Worm (Caenorhabditis elegans) whole organism, L1 larva: Measurements from ENCODE around the gene grd-9.
A peak's percentile ranks its signal among the peaks of the same experiment; 100 is the strongest.

Experiments
- C16A3.4 ChIP-seq: fragments of 150-350 bp; optimal IDR thresholded peaks from 2 replicates; lab custom pipeline; 2014; ENCODE audit warnings: missing biosample characterization, missing genetic modification characterization
- Y116A8C.19 ChIP-seq: sonication (generic microtip); optimal IDR thresholded peaks from 2 replicates; lab custom pipeline; 2016; ENCODE audit warnings: missing compliant biosample characterization, missing genetic modification characterization, borderline replicate concordance
- aha-1 ChIP-seq: fragments of 150-350 bp; optimal IDR thresholded peaks from 2 replicates; lab custom pipeline; 2014; ENCODE audit warnings: missing biosample characterization, missing genetic modification characterization
- alr-1 ChIP-seq: fragments of 200-800 bp; sonication (Bioruptor generic); optimal IDR thresholded peaks from 2 replicates; lab custom pipeline; 2018; ENCODE audit warnings: borderline replicate concordance, mild to moderate bottlenecking, missing genetic modification characterization, missing compliant biosample characterization
- aly-2 ChIP-seq: fragments of 150-350 bp; optimal IDR thresholded peaks from 2 replicates; lab custom pipeline; 2014; ENCODE audit warnings: missing biosample characterization, missing genetic modification characterization
- ama-1 ChIP-seq: fragments of 150-350 bp; optimal IDR thresholded peaks from 2 replicates; lab custom pipeline; 2014
- blmp-1 ChIP-seq: fragments of 150-350 bp; optimal IDR thresholded peaks from 2 replicates; lab custom pipeline; 2014; ENCODE audit warnings: missing biosample characterization, missing genetic modification characterization
- ceh-63 ChIP-seq: fragments of 200-800 bp; sonication (Bioruptor generic); optimal IDR thresholded peaks from 2 replicates; lab custom pipeline; 2018; ENCODE audit warnings: mild to moderate bottlenecking, missing genetic modification characterization, missing compliant biosample characterization
- ceh-8 ChIP-seq: fragments of 200-800 bp; sonication (Bioruptor generic); optimal IDR thresholded peaks from 2 replicates; lab custom pipeline; 2018; ENCODE audit warnings: mild to moderate bottlenecking, missing genetic modification characterization, moderate library complexity, missing compliant biosample characterization
- ceh-90 ChIP-seq: sonication (generic microtip); optimal IDR thresholded peaks from 2 replicates; lab custom pipeline; 2016; ENCODE audit warnings: missing genetic modification characterization, missing compliant biosample characterization
- efl-1 ChIP-seq, 4 experiments: fragments of 150-350 bp; optimal IDR thresholded peaks in 3 of 4; peaks in 1 of 4; 1 replicate in 1 of 4; 2 replicates in 3 of 4; lab custom pipeline; 2014; ENCODE audit warnings: missing biosample characterization in 2 of 4, missing genetic modification characterization in 2 of 4, missing genetic modification reagents in 2 of 4
- efl-3 ChIP-seq: fragments of 200-800 bp; sonication (Bioruptor generic); optimal IDR thresholded peaks from 2 replicates; lab custom pipeline; 2018; ENCODE audit warnings: mild to moderate bottlenecking, missing genetic modification characterization, missing compliant biosample characterization
- egl-13 ChIP-seq: sonication (generic microtip); optimal IDR thresholded peaks from 2 replicates; lab custom pipeline; 2016; ENCODE audit warnings: missing genotype, missing genetic modification reagents, missing genetic modification characterization, missing compliant biosample characterization
- egl-27 ChIP-seq, 2 experiments: fragments of 150-350 bp in 1 of 2; sonication (generic microtip); optimal IDR thresholded peaks; 3 replicates each; lab custom pipeline; 2017 to 2018; ENCODE audit warnings: missing biosample characterization in 2 of 2, missing genetic modification characterization in 2 of 2, missing genetic modification reagents in 2 of 2
- fkh-8 ChIP-seq: sonication (generic microtip); optimal IDR thresholded peaks from 2 replicates; lab custom pipeline; 2016; ENCODE audit warnings: mild to moderate bottlenecking, missing genetic modification characterization, missing compliant biosample characterization
- grh-1 ChIP-seq: fragments of 200-800 bp; sonication (Bioruptor generic); IDR thresholded peaks from 2 replicates; pipeline ENCODE4 v1.3.6; 2022; ENCODE audit warnings: missing genetic modification reagents, missing genetic modification characterization, missing compliant biosample characterization
- isw-1 ChIP-seq: fragments of 200-800 bp; sonication (Bioruptor generic); IDR thresholded peaks from 2 replicates; pipeline ENCODE4 v1.3.6; 2022; ENCODE audit warnings: missing genetic modification characterization, missing compliant biosample characterization
- jun-1 ChIP-seq: fragments of 150-350 bp; optimal IDR thresholded peaks from 2 replicates; lab custom pipeline; 2014; ENCODE audit warnings: missing biosample characterization, missing genetic modification reagents, missing genetic modification characterization
- lin-14 ChIP-seq: fragments of 200-800 bp; sonication (Bioruptor generic); optimal IDR thresholded peaks from 2 replicates; lab custom pipeline; 2018; ENCODE audit warnings: mild to moderate bottlenecking, missing genetic modification characterization, moderate library complexity, missing compliant biosample characterization
- lin-15B ChIP-seq: fragments of 150-350 bp; sonication (generic microtip); optimal IDR thresholded peaks from 3 replicates; lab custom pipeline; 2014; ENCODE audit warnings: missing biosample characterization, missing genetic modification characterization
- lir-3 ChIP-seq: sonication (generic microtip); optimal IDR thresholded peaks from 2 replicates; lab custom pipeline; 2016; ENCODE audit warnings: mild to moderate bottlenecking, missing genetic modification characterization, moderate library complexity, missing compliant biosample characterization; ENCODE audit not compliant: poor library complexity
- lsy-2 ChIP-seq, 2 experiments: fragments of 150-350 bp; optimal IDR thresholded peaks; 2 replicates each; lab custom pipeline; 2014; ENCODE audit warnings: missing biosample characterization in 2 of 2, missing genetic modification characterization in 2 of 2
- nhr-12 ChIP-seq: sonication (generic microtip); optimal IDR thresholded peaks from 2 replicates; lab custom pipeline; 2017; ENCODE audit warnings: missing biosample characterization, missing genetic modification characterization
- nhr-20 ChIP-seq: sonication (generic microtip); optimal IDR thresholded peaks from 2 replicates; lab custom pipeline; 2016; ENCODE audit warnings: mild to moderate bottlenecking, missing genetic modification characterization, missing compliant biosample characterization
- nhr-237 ChIP-seq: fragments of 150-350 bp; optimal IDR thresholded peaks from 2 replicates; lab custom pipeline; 2014; ENCODE audit warnings: missing biosample characterization, missing genetic modification characterization
- nhr-85 ChIP-seq: sonication (generic microtip); peaks from one replicate; lab custom pipeline; 2016; ENCODE audit warnings: missing genetic modification characterization, inconsistent platforms, missing compliant biosample characterization
- nhr-90 ChIP-seq: sonication (generic microtip); optimal IDR thresholded peaks from 2 replicates; lab custom pipeline; 2016; ENCODE audit warnings: mild to moderate bottlenecking, missing genetic modification characterization, missing compliant biosample characterization; ENCODE audit not compliant: poor library complexity
- pag-3 ChIP-seq: sonication (generic microtip); optimal IDR thresholded peaks from 2 replicates; lab custom pipeline; 2017; ENCODE audit warnings: missing genetic modification characterization, mild to moderate bottlenecking, missing compliant biosample characterization, antibody characterized with exemption, borderline replicate concordance; ENCODE audit not compliant: insufficient read depth
- rnt-1 ChIP-seq: sonication (generic microtip); optimal IDR thresholded peaks from 2 replicates; lab custom pipeline; 2016; ENCODE audit warnings: mild to moderate bottlenecking, missing genetic modification characterization, moderate library complexity, missing compliant biosample characterization
- sox-4 ChIP-seq: sonication (generic microtip); optimal IDR thresholded peaks from 2 replicates; lab custom pipeline; 2016; ENCODE audit warnings: missing genetic modification characterization, missing compliant biosample characterization
- sptf-1 ChIP-seq: fragments of 150-350 bp; optimal IDR thresholded peaks from 2 replicates; lab custom pipeline; 2014; ENCODE audit warnings: missing biosample characterization, missing genetic modification characterization
- swsn-7 ChIP-seq: sonication (generic microtip); optimal IDR thresholded peaks from 2 replicates; lab custom pipeline; 2016; ENCODE audit warnings: missing genetic modification characterization, missing compliant biosample characterization
- tbx-2 ChIP-seq: sonication (generic microtip); optimal IDR thresholded peaks from 2 replicates; lab custom pipeline; 2016; ENCODE audit warnings: missing genetic modification characterization, missing compliant biosample characterization
- unc-130 ChIP-seq: fragments of 150-350 bp; optimal IDR thresholded peaks from 2 replicates; lab custom pipeline; 2017; ENCODE audit warnings: missing biosample characterization, missing genetic modification characterization, inconsistent platforms
- unc-86 ChIP-seq: sonication (generic microtip); optimal IDR thresholded peaks from 2 replicates; lab custom pipeline; 2016; ENCODE audit warnings: missing genetic modification characterization, missing compliant biosample characterization
- zag-1 ChIP-seq: fragments of 150-350 bp; optimal IDR thresholded peaks from 2 replicates; lab custom pipeline; 2014; ENCODE audit warnings: missing biosample characterization, missing genetic modification characterization
- ztf-11 ChIP-seq, 2 experiments: sonication (generic microtip); optimal IDR thresholded peaks; 2 replicates each; lab custom pipeline; 2016 to 2017; ENCODE audit warnings: missing genetic modification characterization in 2 of 2, missing biosample characterization in 1 of 2, missing compliant biosample characterization in 1 of 2

The grd-9 gene

ce11 chrV:5888820-5889219, 6.3 kb upstream of the grd-9 start:
- TF ChIP-seq efl-1 (optimal IDR thresholded peaks at IDR 0.05; lab: Kevin White, UChicago) (no peak), efl-1 (GFP tag; optimal IDR thresholded peaks at IDR 0.05 in 1 of 2; lab: Kevin White, UChicago) (peak in 1 of 2 experiments; percentile 86), zag-1 (tag; lab: Kevin White, UChicago) (no peak)
- TF ChIP-seq, all 84 proteins: peak for 1

- peak; percentile 6 for TF ChIP-seq rnt-1
- no peak for TF ChIP-seq ceh-8 (GFP tag; lab: Kevin White, UChicago)
- TF ChIP-seq lin-14 (GFP tag; lab: Kevin White, UChicago) = peak; percentile 67
These were observed 3.9 kb upstream of the grd-9 start for ce11 chrV:5891204-5891603.

ce11 chrV:5893015-5893414, 2.1 kb upstream of the grd-9 start, which contains the start of gene C04E6.7:
TSS of gene C04E6.7 (plus strand) at chrV:5893315.
- TF ChIP-seq ztf-11 (tag; optimal IDR thresholded peaks at IDR 0.05; lab: Kevin White, UChicago) (no peak), ceh-90 (tag; lab: Kevin White, UChicago) (no peak), alr-1 (tag; lab: Kevin White, UChicago) (no peak), ceh-63 (GFP tag; lab: Kevin White, UChicago) (no peak), egl-27 (tag; optimal IDR thresholded peaks at IDR 0.05; lab: Kevin White, UChicago) (no peak), unc-86 (tag; lab: Kevin White, UChicago) (no peak), unc-130 (tag; lab: Kevin White, UChicago) (no peak), egl-13 (tag; lab: Kevin White, UChicago) (no peak), nhr-20 (tag; lab: Kevin White, UChicago) (no peak), lsy-2 (tag; optimal IDR thresholded peaks at IDR 0.05; lab: Kevin White, UChicago) (no peak), efl-3 (GFP tag; lab: Kevin White, UChicago) (no peak), nhr-90 (tag; lab: Kevin White, UChicago) (no peak), lin-15B (tag; lab: Kevin White, UChicago) (no peak), grh-1 (GFP tag; lab: Robert Waterston, UW) (no peak), swsn-7 (tag; lab: Kevin White, UChicago) (no peak)
- TF ChIP-seq, all 84 proteins: peak for 0

ce11 chrV:5899940-5900339, 4.8 kb downstream of the grd-9 start, which contains the start of gene srd-16:
TSS of gene srd-16 (minus strand) at chrV:5900040.
- TF ChIP-seq lir-3 (tag; lab: Kevin White, UChicago) (no peak), alr-1 (tag; lab: Kevin White, UChicago) (no peak), nhr-85 (tag; lab: Kevin White, UChicago) (no peak), tbx-2 (tag; lab: Kevin White, UChicago) (no peak), aha-1 (no peak), Y116A8C.19 (tag; lab: Kevin White, UChicago) (no peak), efl-1 (optimal IDR thresholded peaks at IDR 0.05; lab: Kevin White, UChicago) (no peak), efl-1 (GFP tag; optimal IDR thresholded peaks at IDR 0.05 in 1 of 2; lab: Kevin White, UChicago) (no peak), blmp-1 (tag; lab: Kevin White, UChicago) (no peak), pag-3 (no peak), egl-27 (tag; optimal IDR thresholded peaks at IDR 0.05; lab: Kevin White, UChicago) (no peak), ama-1 (lab: Kevin White, UChicago) (no peak), isw-1 (GFP tag; lab: Robert Waterston, UW) (no peak), nhr-237 (tag; lab: Kevin White, UChicago) (no peak), sptf-1 (tag; lab: Kevin White, UChicago) (no peak), sox-4 (no peak)

- no peak for TF ChIP-seq nhr-12 (tag; lab: Kevin White, UChicago)
- TF ChIP-seq egl-13 (tag; lab: Kevin White, UChicago) = no peak
- no peak for TF ChIP-seq ceh-90 (tag; lab: Kevin White, UChicago)
- no peak for TF ChIP-seq lir-3 (tag; lab: Kevin White, UChicago)
- no peak for TF ChIP-seq egl-27 (tag; optimal IDR thresholded peaks at IDR 0.05; lab: Kevin White, UChicago)
- TF ChIP-seq unc-130 (tag; lab: Kevin White, UChicago) = no peak
- TF ChIP-seq jun-1 (tag; lab: Kevin White, UChicago) = no peak
- no peak for TF ChIP-seq fkh-8
- TF ChIP-seq aly-2 (tag; lab: Kevin White, UChicago) = no peak
- no peak for TF ChIP-seq tbx-2 (tag; lab: Kevin White, UChicago)
- TF ChIP-seq ama-1 (lab: Kevin White, UChicago) = no peak
- TF ChIP-seq C16A3.4 = no peak
- TF ChIP-seq, all 84 proteins: peak for 0
These were observed 6.7 kb downstream of the grd-9 start, which contains the start of gene C04E6.5 for ce11 chrV:5901833-5902232. TSS of gene C04E6.5 (plus strand) at chrV:5902133.
